Fruit fly (Drosophila melanogaster) whole organism, prepupa: ENCODE data around the gene Galk.

Experiments
- Blimp-1 ChIP-seq: fragments of 200-800 bp; sonication (Bioruptor generic); optimal IDR thresholded peaks from 3 replicates; lab custom pipeline; 2017; ENCODE audit warnings: missing biosample characterization, missing genetic modification characterization, mild to moderate bottlenecking, moderate library complexity, missing genetic modification reagents
- CG8119 ChIP-seq: fragments of 200-800 bp; sonication (Bioruptor generic); IDR thresholded peaks from 3 replicates; pipeline ENCODE4 v1.3.6; 2022; ENCODE audit warnings: missing biosample characterization, missing genetic modification characterization
- CG8319 ChIP-seq: fragments of 200-800 bp; sonication (Bioruptor generic); optimal IDR thresholded peaks from 3 replicates; lab custom pipeline; 2016; ENCODE audit warnings: missing biosample characterization, missing genetic modification characterization
- Eip75B ChIP-seq: fragments of 200-800 bp; sonication (Bioruptor generic); optimal IDR thresholded peaks from 3 replicates; lab custom pipeline; 2016; ENCODE audit warnings: missing biosample characterization, missing genetic modification characterization
- Ets21C ChIP-seq: fragments of 200-800 bp; sonication (Bioruptor generic); optimal IDR thresholded peaks from 3 replicates; lab custom pipeline; 2016; ENCODE audit warnings: missing biosample characterization, missing genetic modification characterization
- Hr4 ChIP-seq: fragments of 200-800 bp; sonication (Bioruptor generic); optimal IDR thresholded peaks from 3 replicates; lab custom pipeline; 2016; ENCODE audit warnings: missing biosample characterization, missing genetic modification characterization
- Lpt ChIP-seq: fragments of 200-800 bp; sonication (Bioruptor generic); optimal IDR thresholded peaks from 3 replicates; lab custom pipeline; 2016; ENCODE audit warnings: missing biosample characterization, missing genetic modification characterization
- pdm3 ChIP-seq: fragments of 200-800 bp; sonication (Bioruptor generic); optimal IDR thresholded peaks from 3 replicates; lab custom pipeline; 2016; ENCODE audit warnings: missing biosample characterization, missing genetic modification characterization

dm6 chr3L:9002527-9002926 is 16.6 kb upstream of the Galk start:
- TF ChIP-seq Ets21C (no peak), Blimp-1 (GFP tag; lab: Kevin White, UChicago) (no peak), Lpt (GFP tag; lab: Kevin White, UChicago) (no peak), pdm3 (GFP tag; lab: Kevin White, UChicago) (no peak), Hr4 (no peak), CG8119 (GFP tag; lab: Robert Waterston, UW) (no peak), Eip75B (GFP tag; lab: Kevin White, UChicago) (no peak), CG8319 (GFP tag; lab: Kevin White, UChicago) (no peak)
